Worm (Caenorhabditis elegans): Measurements from ENCODE around the gene C56E6.4.

- TF ChIP-seq hlh-13 (GFP tag; optimal IDR thresholded peaks at IDR 0.05) (no peak), pha-4 (tag; optimal IDR thresholded peaks at IDR 0.05) (no peak), lin-11 (tag; optimal IDR thresholded peaks at IDR 0.05) (no peak), ama-1 (optimal IDR thresholded peaks at IDR 0.05) (no peak), ets-4 (tag; optimal IDR thresholded peaks at IDR 0.05) (no peak), ref-2 (tag; optimal IDR thresholded peaks at IDR 0.05) (no peak), ceh-30 (tag; optimal IDR thresholded peaks at IDR 0.05) (no peak), elt-2 (tag; optimal IDR thresholded peaks at IDR 0.05) (no peak), ahr-1 (tag; optimal IDR thresholded peaks at IDR 0.05) (no peak), pqm-1 (tag; optimal IDR thresholded peaks at IDR 0.05) (no peak), lim-6 (tag; optimal IDR thresholded peaks at IDR 0.05) (no peak), ceh-31 (tag; optimal IDR thresholded peaks at IDR 0.05) (no peak), K02D7.2 (tag; optimal IDR thresholded peaks at IDR 0.05) (no peak), pat-9 (tag; optimal IDR thresholded peaks at IDR 0.05) (no peak)
Measured at ce11 chrII:6531940-6532339, 3.4 kb upstream of the C56E6.4 start, which contains the start of gene abcx-1.
